Fruit fly (Drosophila melanogaster): Measurements from ENCODE around the gene dl.

Gene dl

dm6 chr2L:17471524-17471923 is 21.4 kb upstream of the dl start, which contains the start of gene Sgt:
Gene Sgt (plus strand): TSS chr2L:17471603.
- peak; percentile 11 for TF ChIP-seq CG2120 (GFP tag; optimal IDR thresholded peaks at IDR 0.05)
- no peak for TF ChIP-seq CG10654 (GFP tag; optimal IDR thresholded peaks at IDR 0.05)
- no peak for TF ChIP-seq fd3F (GFP tag; optimal IDR thresholded peaks at IDR 0.05)
- no peak for TF ChIP-seq CG7963 (GFP tag; IDR thresholded peaks at IDR 0.05; ENCODE audit: partially characterized antibody)
- TF ChIP-seq NK7.1 (GFP tag; optimal IDR thresholded peaks at IDR 0.05) = no peak
- TF ChIP-seq CG3163 (GFP tag; optimal IDR thresholded peaks at IDR 0.05) = peak; percentile 29
- TF ChIP-seq CG6791 (GFP tag; IDR thresholded peaks at IDR 0.05; ENCODE audit: partially characterized antibody) = no peak
- TF ChIP-seq dmrt11E (tag; optimal IDR thresholded peaks at IDR 0.05) = no peak
- no peak for TF ChIP-seq run (tag; optimal IDR thresholded peaks at IDR 0.05)
- TF ChIP-seq org-1 (GFP tag; optimal IDR thresholded peaks at IDR 0.05) = no peak
- TF ChIP-seq ems (GFP tag; optimal IDR thresholded peaks at IDR 0.05) = no peak
- no peak for TF ChIP-seq sug (tag; optimal IDR thresholded peaks at IDR 0.05)
- TF ChIP-seq CG18011 (GFP tag; optimal IDR thresholded peaks at IDR 0.05) = peak; percentile 10
- TF ChIP-seq cg (GFP tag; optimal IDR thresholded peaks at IDR 0.05) = peak; percentile 37
- TF ChIP-seq cwo (GFP tag; optimal IDR thresholded peaks at IDR 0.05) = peak; percentile 93
- TF ChIP-seq dysf (GFP tag; IDR thresholded peaks at IDR 0.05) = no peak
- TF ChIP-seq Trl (optimal IDR thresholded peaks at IDR 0.05) = peak; percentile 41 to 59
- no peak for TF ChIP-seq Trl (GFP tag; optimal IDR thresholded peaks at IDR 0.05)
- TF ChIP-seq grau (tag; optimal IDR thresholded peaks at IDR 0.05) = peak; percentile 4
- TF ChIP-seq CG12236 (GFP tag; optimal IDR thresholded peaks at IDR 0.05) = no peak
- peak; percentile 11 for TF ChIP-seq HmgZ (tag; optimal IDR thresholded peaks at IDR 0.05)
- TF ChIP-seq scrt (GFP tag; optimal IDR thresholded peaks at IDR 0.05) = no peak
- no peak for TF ChIP-seq tx (GFP tag; optimal IDR thresholded peaks at IDR 0.05)

dm6 chr2L:17470630-17471029 is 20.5 kb upstream of the dl start:
- TF ChIP-seq ranshi (GFP tag; IDR thresholded peaks at IDR 0.05) (peak; percentile 32; the same call in 1 of the 2 replicates), maf-S (GFP tag; optimal IDR thresholded peaks at IDR 0.05) (peak; percentile 46), CG12104 (GFP tag; optimal IDR thresholded peaks at IDR 0.05) (peak; percentile 33), CG1647 (GFP tag; optimal IDR thresholded peaks at IDR 0.05) (peak; percentile 26), wek (GFP tag; optimal IDR thresholded peaks at IDR 0.05) (no peak), CG8290 (GFP tag; optimal IDR thresholded peaks at IDR 0.05) (no peak), CG8290 (tag; optimal IDR thresholded peaks at IDR 0.05) (peak in 1 of 2 experiments; percentile 95), CrebB (tag; optimal IDR thresholded peaks at IDR 0.05) (peak; percentile 69), ken (GFP tag; IDR thresholded peaks at IDR 0.05) (no peak), Fer3 (tag; optimal IDR thresholded peaks at IDR 0.05) (peak; percentile 88), zfh2 (GFP tag; optimal IDR thresholded peaks at IDR 0.05) (peak; percentile 33), CG9817 (tag; optimal IDR thresholded peaks at IDR 0.05) (peak; percentile 73), peb (GFP tag; IDR thresholded peaks at IDR 0.05) (no peak), Dek (tag; optimal IDR thresholded peaks at IDR 0.05) (peak; percentile 69), CG8765 (GFP tag; IDR thresholded peaks at IDR 0.05) (no peak), Hmr (GFP tag; optimal IDR thresholded peaks at IDR 0.05) (peak; percentile 90), br (optimal IDR thresholded peaks at IDR 0.05) (no peak), CG7987 (GFP tag; optimal IDR thresholded peaks at IDR 0.05) (peak; percentile 80), Atf6 (GFP tag; IDR thresholded peaks at IDR 0.05) (peak; percentile 88), NC2α (GFP tag; optimal IDR thresholded peaks at IDR 0.05) (no peak), zen (tag; optimal IDR thresholded peaks at IDR 0.05) (no peak), CG17912 (GFP tag; optimal IDR thresholded peaks at IDR 0.05) (no peak), Oli (tag; optimal IDR thresholded peaks at IDR 0.05) (no peak), usp (GFP tag; optimal IDR thresholded peaks at IDR 0.05) (no peak), Camta (GFP tag; optimal IDR thresholded peaks at IDR 0.05) (peak; percentile 42), Fer1 (GFP tag; optimal IDR thresholded peaks at IDR 0.05) (peak; percentile 85), CG10654 (GFP tag; optimal IDR thresholded peaks at IDR 0.05) (no peak), bab2 (GFP tag; optimal IDR thresholded peaks at IDR 0.05) (peak; percentile 52), BtbVII (GFP tag; optimal IDR thresholded peaks at IDR 0.05) (peak; percentile 78), fd102C (GFP tag; optimal IDR thresholded peaks at IDR 0.05) (no peak), ttk (GFP tag; IDR thresholded peaks at IDR 0.05) (no peak)
